Worm (Caenorhabditis elegans): ENCODE data around the gene mix-1.

Gene mix-1

ce11 chrII:10852880-10853279, 28.8 kb downstream of the mix-1 start:
- no peak for TF ChIP-seq ces-1 (GFP tag; optimal IDR thresholded peaks at IDR 0.05)
- no peak for TF ChIP-seq sem-2 (GFP tag; optimal IDR thresholded peaks at IDR 0.05)
- no peak for TF ChIP-seq M03D4.4 (tag; optimal IDR thresholded peaks at IDR 0.05)
- TF ChIP-seq hlh-1 (tag; optimal IDR thresholded peaks at IDR 0.05), result no peak
- TF ChIP-seq lin-32 (GFP tag; optimal IDR thresholded peaks at IDR 0.05), result no peak
- no peak for TF ChIP-seq elt-3 (tag; optimal IDR thresholded peaks at IDR 0.05)
- TF ChIP-seq unc-120 (tag; optimal IDR thresholded peaks at IDR 0.05; ENCODE audit: poor library complexity, severe bottlenecking), result no peak
- TF ChIP-seq nhr-76 (tag; optimal IDR thresholded peaks at IDR 0.05), result no peak
- TF ChIP-seq bed-3 (GFP tag; optimal IDR thresholded peaks at IDR 0.05), result no peak
- TF ChIP-seq mls-2 (tag; optimal IDR thresholded peaks at IDR 0.05), result no peak
- TF ChIP-seq unc-62 (GFP tag; optimal IDR thresholded peaks at IDR 0.05), result no peak
- TF ChIP-seq pha-4 (tag; optimal IDR thresholded peaks at IDR 0.05), result no peak
- TF ChIP-seq ceh-43 (GFP tag; optimal IDR thresholded peaks at IDR 0.05), result no peak
- no peak for TF ChIP-seq mep-1 (tag; optimal IDR thresholded peaks at IDR 0.05)
- TF ChIP-seq zip-8 (tag; optimal IDR thresholded peaks at IDR 0.05), result no peak
- no peak for TF ChIP-seq nhr-28 (tag; optimal IDR thresholded peaks at IDR 0.05)
- TF ChIP-seq ztf-11 (tag; optimal IDR thresholded peaks at IDR 0.05), result no peak
- no peak for TF ChIP-seq blmp-1 (tag; optimal IDR thresholded peaks at IDR 0.05)

- TF ChIP-seq sem-2 (GFP tag; optimal IDR thresholded peaks at IDR 0.05) (no peak), nhr-76 (tag; optimal IDR thresholded peaks at IDR 0.05) (no peak), snpc-4 (tag; optimal IDR thresholded peaks at IDR 0.05) (no peak), unc-120 (tag; optimal IDR thresholded peaks at IDR 0.05; ENCODE audit: poor library complexity, severe bottlenecking) (no peak), mep-1 (tag; optimal IDR thresholded peaks at IDR 0.05) (no peak), mab-5 (tag; optimal IDR thresholded peaks at IDR 0.05) (no peak), lin-13 (tag; optimal IDR thresholded peaks at IDR 0.05) (no peak), lsy-2 (tag; optimal IDR thresholded peaks at IDR 0.05) (no peak), hlh-1 (tag; optimal IDR thresholded peaks at IDR 0.05) (no peak), nhr-28 (tag; optimal IDR thresholded peaks at IDR 0.05) (no peak), ceh-39 (tag; optimal IDR thresholded peaks at IDR 0.05) (no peak), unc-62 (GFP tag; optimal IDR thresholded peaks at IDR 0.05) (no peak), M03D4.4 (tag; optimal IDR thresholded peaks at IDR 0.05) (no peak)
Observed at ce11 chrII:10857077-10857476, 33.0 kb downstream of the mix-1 start, which contains the start of gene M106.7. TSS of gene M106.7 (minus strand) at chrII:10857177.

ce11 chrII:10859359-10859758, 35.3 kb downstream of the mix-1 start:
- TF ChIP-seq mls-2 (tag; optimal IDR thresholded peaks at IDR 0.05), result no peak
- TF ChIP-seq ceh-43 (GFP tag; optimal IDR thresholded peaks at IDR 0.05), result no peak
- TF ChIP-seq nhr-28 (tag; optimal IDR thresholded peaks at IDR 0.05), result no peak
- no peak for TF ChIP-seq M03D4.4 (tag; optimal IDR thresholded peaks at IDR 0.05)

- no peak for TF ChIP-seq blmp-1 (tag; optimal IDR thresholded peaks at IDR 0.05)
Observed at ce11 chrII:10860840-10861239, 36.8 kb downstream of the mix-1 start, which contains the start of gene M106.3. TSS of gene M106.3 (minus strand) at chrII:10860909.

ce11 chrII:10861305-10861704, 37.3 kb downstream of the mix-1 start:
- TF ChIP-seq sem-2 (GFP tag; optimal IDR thresholded peaks at IDR 0.05) (no peak), ces-1 (GFP tag; optimal IDR thresholded peaks at IDR 0.05) (no peak), hlh-1 (tag; optimal IDR thresholded peaks at IDR 0.05) (no peak), ceh-83 (GFP tag; optimal IDR thresholded peaks at IDR 0.05) (no peak)

ce11 chrII:10861723-10862486, 37.9 kb downstream of the mix-1 start:
- TF ChIP-seq elt-3 (tag; optimal IDR thresholded peaks at IDR 0.05) (no peak), unc-62 (GFP tag; optimal IDR thresholded peaks at IDR 0.05) (no peak), zip-8 (tag; optimal IDR thresholded peaks at IDR 0.05) (no peak), ceh-83 (GFP tag; optimal IDR thresholded peaks at IDR 0.05) (no peak), sem-2 (GFP tag; optimal IDR thresholded peaks at IDR 0.05) (no peak), ztf-11 (tag; optimal IDR thresholded peaks at IDR 0.05) (no peak), M03D4.4 (tag; optimal IDR thresholded peaks at IDR 0.05) (no peak), bed-3 (GFP tag; optimal IDR thresholded peaks at IDR 0.05) (no peak), ceh-43 (GFP tag; optimal IDR thresholded peaks at IDR 0.05) (no peak), nhr-28 (tag; optimal IDR thresholded peaks at IDR 0.05) (no peak), flh-1 (GFP tag; optimal IDR thresholded peaks at IDR 0.05) (no peak), elt-1 (tag; optimal IDR thresholded peaks at IDR 0.05; ENCODE audit: borderline replicate concordance, insufficient read depth) (no peak), ham-2 (GFP tag; optimal IDR thresholded peaks at IDR 0.05) (no peak), unc-120 (tag; optimal IDR thresholded peaks at IDR 0.05; ENCODE audit: poor library complexity, severe bottlenecking) (no peak), tbx-8 (GFP tag; optimal IDR thresholded peaks at IDR 0.05) (no peak), drap-1 (GFP tag; optimal IDR thresholded peaks at IDR 0.05) (no peak), mab-5 (tag; optimal IDR thresholded peaks at IDR 0.05) (no peak), lin-13 (tag; optimal IDR thresholded peaks at IDR 0.05) (no peak)
